Worm (Caenorhabditis elegans) whole organism, L1 larva: ENCODE measurements around the gene clec-125.

ENCODE experiments used
- aha-1 ChIP-seq: fragments of 150-350 bp; optimal IDR thresholded peaks from 2 replicates; lab custom pipeline; 2014; ENCODE audit warnings: missing biosample characterization, missing genetic modification characterization
- alr-1 ChIP-seq: fragments of 200-800 bp; sonication (Bioruptor generic); optimal IDR thresholded peaks from 2 replicates; lab custom pipeline; 2018; ENCODE audit warnings: borderline replicate concordance, mild to moderate bottlenecking, missing genetic modification characterization, missing compliant biosample characterization
- aly-2 ChIP-seq: fragments of 150-350 bp; optimal IDR thresholded peaks from 2 replicates; lab custom pipeline; 2014; ENCODE audit warnings: missing biosample characterization, missing genetic modification characterization
- dpl-1 ChIP-seq, 3 experiments: fragments of 150-350 bp in 2 of 3; sonication (generic microtip) in 1 of 3; optimal IDR thresholded peaks; 2 replicates each; lab custom pipeline; 2014 to 2017; ENCODE audit warnings: missing biosample characterization in 3 of 3, missing genetic modification characterization in 3 of 3, missing genetic modification reagents in 3 of 3
- grh-1 ChIP-seq: fragments of 200-800 bp; sonication (Bioruptor generic); IDR thresholded peaks from 2 replicates; pipeline ENCODE4 v1.3.6; 2022; ENCODE audit warnings: missing genetic modification reagents, missing genetic modification characterization, missing compliant biosample characterization
- jun-1 ChIP-seq: fragments of 150-350 bp; optimal IDR thresholded peaks from 2 replicates; lab custom pipeline; 2014; ENCODE audit warnings: missing biosample characterization, missing genetic modification reagents, missing genetic modification characterization
- mab-9 ChIP-seq: fragments of 200-800 bp; sonication (Bioruptor generic); IDR thresholded peaks from 2 replicates; pipeline ENCODE4 v1.3.6; 2022; ENCODE audit warnings: missing genetic modification reagents, missing genetic modification characterization, missing compliant biosample characterization
- nhr-237 ChIP-seq: fragments of 150-350 bp; optimal IDR thresholded peaks from 2 replicates; lab custom pipeline; 2014; ENCODE audit warnings: missing biosample characterization, missing genetic modification characterization
- pqm-1 ChIP-seq: sonication (generic microtip); optimal IDR thresholded peaks from 3 replicates; lab custom pipeline; 2017; ENCODE audit warnings: missing biosample characterization, missing genetic modification characterization
- snpc-4 ChIP-seq: fragments of 150-350 bp; optimal IDR thresholded peaks from 2 replicates; lab custom pipeline; 2014; ENCODE audit warnings: missing biosample characterization, missing genetic modification characterization
- snu-23 ChIP-seq: sonication (generic microtip); optimal IDR thresholded peaks from 2 replicates; lab custom pipeline; 2016; ENCODE audit warnings: missing genetic modification characterization, missing compliant biosample characterization
- unc-62 ChIP-seq: fragments of 150-350 bp; optimal IDR thresholded peaks from 2 replicates; lab custom pipeline; 2014; ENCODE audit warnings: missing biosample characterization, missing genetic modification reagents, missing genetic modification characterization

DNA sequence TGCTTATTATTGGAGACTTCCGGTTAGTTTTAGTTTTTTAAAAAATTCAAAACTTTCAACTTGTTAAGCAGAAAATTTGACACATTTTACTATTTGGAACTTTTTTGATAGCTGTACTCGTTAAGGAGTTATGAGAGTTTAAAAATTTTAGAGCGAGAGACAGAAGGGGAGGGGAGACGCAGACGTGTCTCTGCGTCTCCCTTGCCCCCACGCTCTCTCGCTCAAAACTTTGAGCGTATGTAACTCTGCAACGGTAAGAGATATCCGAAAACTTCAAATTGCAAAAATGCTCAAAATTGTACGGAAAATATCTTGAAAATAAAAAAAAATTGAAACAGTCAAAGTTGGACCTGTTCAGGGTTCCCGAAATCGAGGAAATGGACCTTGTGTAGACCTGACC, 372 bp downstream of the clec-125 start:
- no peak for TF ChIP-seq unc-62 (GFP tag; lab: Kevin White, UChicago)
- TF ChIP-seq snpc-4 = no peak
- TF ChIP-seq aha-1 (tag; lab: Kevin White, UChicago) = no peak
- TF ChIP-seq nhr-237 (tag; lab: Kevin White, UChicago) = no peak
- no peak for TF ChIP-seq dpl-1 (GFP tag; optimal IDR thresholded peaks at IDR 0.05; lab: Kevin White, UChicago)
- TF ChIP-seq pqm-1 (tag; lab: Kevin White, UChicago) = no peak
- no peak for TF ChIP-seq snu-23 (GFP tag; lab: Kevin White, UChicago)
- TF ChIP-seq alr-1 (tag; lab: Kevin White, UChicago) = no peak
- TF ChIP-seq mab-9 (GFP tag; lab: Robert Waterston, UW) = no peak
- TF ChIP-seq jun-1 (tag; lab: Kevin White, UChicago) = no peak
- no peak for TF ChIP-seq grh-1 (GFP tag; lab: Robert Waterston, UW)
- TF ChIP-seq aly-2 (tag; lab: Kevin White, UChicago) = no peak
